Worm (Caenorhabditis elegans) whole organism, young adult: ENCODE results near the gene nos-3.

Source experiments
- B0019.2 ChIP-seq: fragments of 200-800 bp; sonication (Bioruptor generic); conservative IDR thresholded peaks from 2 replicates; pipeline ENCODE4 v1.3.6; 2022; ENCODE audit warnings: missing genetic modification reagents, missing genetic modification characterization, missing compliant biosample characterization
- C17E4.6 ChIP-seq: fragments of 200-800 bp; sonication (Bioruptor generic); IDR thresholded peaks from 2 replicates; pipeline ENCODE4 v1.3.6; 2022; ENCODE audit warnings: missing genetic modification reagents, missing genetic modification characterization, missing compliant biosample characterization
- D2030.7 ChIP-seq: fragments of 200-800 bp; sonication (Bioruptor generic); IDR thresholded peaks from 2 replicates; pipeline ENCODE4 v1.3.6; 2022; ENCODE audit warnings: missing genetic modification reagents, missing genetic modification characterization, missing compliant biosample characterization
- F33H1.4 ChIP-seq: fragments of 200-800 bp; sonication (Bioruptor generic); IDR thresholded peaks from 2 replicates; pipeline ENCODE4 v1.3.6; 2022; ENCODE audit warnings: missing genetic modification reagents, missing genetic modification characterization, missing compliant biosample characterization
- K12H6.12 ChIP-seq: fragments of 200-800 bp; sonication (Bioruptor generic); optimal IDR thresholded peaks from 2 replicates; lab custom pipeline; 2018; ENCODE audit warnings: mild to moderate bottlenecking, missing genetic modification characterization, missing compliant biosample characterization
- Y53F4B.3 ChIP-seq: fragments of 200-800 bp; sonication (Bioruptor generic); IDR thresholded peaks from 2 replicates; pipeline ENCODE4 v1.3.6; 2022; ENCODE audit warnings: missing genetic modification reagents, missing genetic modification characterization, missing compliant biosample characterization
- Y53G8AR.9 ChIP-seq: fragments of 200-800 bp; sonication (Bioruptor generic); conservative IDR thresholded peaks from 2 replicates; pipeline ENCODE4 v1.3.6; 2022; ENCODE audit warnings: missing genetic modification reagents, missing genetic modification characterization, missing compliant biosample characterization
- Y79H2A.3 ChIP-seq: fragments of 200-800 bp; sonication (Bioruptor generic); conservative IDR thresholded peaks from 2 replicates; pipeline ENCODE4 v1.3.6; 2022; ENCODE audit warnings: missing genetic modification reagents, missing genetic modification characterization, missing compliant biosample characterization
- Y95B8A.8 ChIP-seq: fragments of 200-800 bp; sonication (Bioruptor generic); IDR thresholded peaks from 2 replicates; pipeline ENCODE4 v1.3.6; 2022; ENCODE audit warnings: missing genetic modification reagents, missing genetic modification characterization, missing compliant biosample characterization
- ama-1 ChIP-seq, 3 experiments: fragments of 150-350 bp in 1 of 3; sonication (generic microtip) in 2 of 3; optimal IDR thresholded peaks; 2 replicates each; lab custom pipeline; 2014 to 2018; ENCODE audit warnings: missing biosample characterization in 2 of 3, missing genetic modification characterization in 2 of 3, missing genetic modification reagents in 2 of 3
- attf-3 ChIP-seq: fragments of 200-800 bp; sonication (Bioruptor generic); conservative IDR thresholded peaks from 2 replicates; pipeline ENCODE4 v1.3.6; 2022; ENCODE audit warnings: missing genetic modification reagents, missing genetic modification characterization, missing compliant biosample characterization
- cebp-1 ChIP-seq, 2 experiments: fragments of 200-800 bp in 1 of 2; sonication (Bioruptor generic) in 1 of 2; sonication (generic microtip) in 1 of 2; IDR thresholded peaks in 1 of 2; optimal IDR thresholded peaks in 1 of 2; 2 replicates each; pipeline versions ENCODE4 v1.3.6 to Lab custom; 2017 to 2022; ENCODE audit warnings: missing compliant biosample characterization in 2 of 2, missing genetic modification characterization in 2 of 2, mild to moderate bottlenecking in 1 of 2, missing genetic modification reagents in 1 of 2, moderate library complexity in 1 of 2
- ceh-91 ChIP-seq: fragments of 200-800 bp; sonication (Bioruptor generic); IDR thresholded peaks from 2 replicates; pipeline ENCODE4 v1.3.6; 2022; ENCODE audit warnings: missing genetic modification reagents, missing genetic modification characterization, missing compliant biosample characterization
- dox-1 ChIP-seq: fragments of 200-800 bp; sonication (Bioruptor generic); IDR thresholded peaks from 2 replicates; pipeline ENCODE4 v1.3.6; 2022; ENCODE audit warnings: missing genetic modification reagents, missing genetic modification characterization, missing compliant biosample characterization
- dpff-1 ChIP-seq: sonication (generic microtip); optimal IDR thresholded peaks from 2 replicates; lab custom pipeline; 2017; ENCODE audit warnings: mild to moderate bottlenecking, missing genetic modification characterization, missing compliant biosample characterization
- egrh-3 ChIP-seq: fragments of 200-800 bp; sonication (Bioruptor generic); IDR thresholded peaks from 2 replicates; pipeline ENCODE4 v1.3.6; 2022; ENCODE audit warnings: missing genetic modification reagents, missing genetic modification characterization, missing compliant biosample characterization
- ekl-4 ChIP-seq: fragments of 200-800 bp; sonication (Bioruptor generic); IDR thresholded peaks from 2 replicates; pipeline ENCODE4 v1.3.6; 2022; ENCODE audit warnings: missing genetic modification reagents, missing genetic modification characterization, missing compliant biosample characterization
- gei-17 ChIP-seq: fragments of 200-800 bp; sonication (Bioruptor generic); optimal IDR thresholded peaks from 2 replicates; lab custom pipeline; 2018; ENCODE audit warnings: mild to moderate bottlenecking, missing genetic modification characterization, missing compliant biosample characterization
- hlh-12 ChIP-seq: sonication (generic microtip); optimal IDR thresholded peaks from 2 replicates; lab custom pipeline; 2016; ENCODE audit warnings: missing genetic modification characterization, missing compliant biosample characterization
- hmg-1.2 ChIP-seq: fragments of 200-800 bp; sonication (Bioruptor generic); IDR thresholded peaks from 2 replicates; pipeline ENCODE4 v1.3.6; 2022; ENCODE audit warnings: missing genetic modification reagents, missing genetic modification characterization, missing compliant biosample characterization
- hsf-1 ChIP-seq: fragments of 200-800 bp; sonication (Bioruptor generic); IDR thresholded peaks from 2 replicates; pipeline ENCODE4 v1.3.6; 2022; ENCODE audit warnings: missing genetic modification reagents, missing genetic modification characterization, missing compliant biosample characterization
- let-526 ChIP-seq: fragments of 200-800 bp; sonication (Bioruptor generic); IDR thresholded peaks from 2 replicates; pipeline ENCODE4 v1.3.6; 2022; ENCODE audit warnings: missing genetic modification reagents, missing genetic modification characterization, missing compliant biosample characterization
- lin-26 ChIP-seq: fragments of 200-800 bp; sonication (Bioruptor generic); IDR thresholded peaks from 2 replicates; pipeline ENCODE4 v1.3.6; 2022; ENCODE audit warnings: missing genetic modification reagents, missing genetic modification characterization, missing compliant biosample characterization
- lin-54 ChIP-seq: fragments of 200-800 bp; sonication (Bioruptor generic); optimal IDR thresholded peaks from 2 replicates; lab custom pipeline; 2018; ENCODE audit warnings: mild to moderate bottlenecking, missing genetic modification characterization, missing compliant biosample characterization
- lsl-1 ChIP-seq: fragments of 200-800 bp; sonication (Bioruptor generic); optimal IDR thresholded peaks from 2 replicates; lab custom pipeline; 2018; ENCODE audit warnings: mild to moderate bottlenecking, missing genetic modification characterization, moderate library complexity, missing compliant biosample characterization
- madf-3 ChIP-seq: fragments of 200-800 bp; sonication (Bioruptor generic); IDR thresholded peaks from 2 replicates; pipeline ENCODE4 v1.3.6; 2022; ENCODE audit warnings: missing genetic modification reagents, missing genetic modification characterization, missing compliant biosample characterization
- madf-6 ChIP-seq: fragments of 200-800 bp; sonication (Bioruptor generic); IDR thresholded peaks from 2 replicates; pipeline ENCODE4 v1.3.6; 2022; ENCODE audit warnings: missing genetic modification reagents, missing genetic modification characterization, missing compliant biosample characterization
- madf-8 ChIP-seq: fragments of 200-800 bp; sonication (Bioruptor generic); conservative IDR thresholded peaks from 2 replicates; pipeline ENCODE4 v1.3.6; 2022; ENCODE audit warnings: missing genetic modification reagents, missing genetic modification characterization, missing compliant biosample characterization
- mcd-1 ChIP-seq: fragments of 200-800 bp; sonication (Bioruptor generic); IDR thresholded peaks from 2 replicates; pipeline ENCODE4 v1.3.6; 2022; ENCODE audit warnings: missing genetic modification reagents, missing genetic modification characterization, missing compliant biosample characterization
- nhr-80 ChIP-seq: sonication (generic microtip); optimal IDR thresholded peaks from 2 replicates; lab custom pipeline; 2016; ENCODE audit warnings: missing genetic modification characterization, missing compliant biosample characterization
- pbrm-1 ChIP-seq: fragments of 200-800 bp; sonication (Bioruptor generic); IDR thresholded peaks from 2 replicates; pipeline ENCODE4 v1.3.6; 2022; ENCODE audit warnings: missing genetic modification reagents, missing genetic modification characterization, missing compliant biosample characterization
- rcor-1 ChIP-seq: fragments of 200-800 bp; sonication (Bioruptor generic); IDR thresholded peaks from 2 replicates; pipeline ENCODE4 v1.3.6; 2022; ENCODE audit warnings: missing genetic modification reagents, missing genetic modification characterization, missing compliant biosample characterization
- snpc-1.3 ChIP-seq: sonication (generic microtip); optimal IDR thresholded peaks from 2 replicates; lab custom pipeline; 2017; ENCODE audit warnings: missing genetic modification characterization, mild to moderate bottlenecking, missing compliant biosample characterization, antibody characterized with exemption, moderate library complexity, missing genotype, missing genetic modification reagents; ENCODE audit not compliant: insufficient read depth
- snpc-4 ChIP-seq, 5 experiments: fragments of 150-350 bp in 1 of 5; sonication (generic microtip) in 4 of 5; optimal IDR thresholded peaks; 2 replicates each; lab custom pipeline; 2014 to 2018; ENCODE audit warnings: missing genetic modification characterization in 5 of 5, missing biosample characterization in 3 of 5, antibody characterized with exemption in 2 of 5, mild to moderate bottlenecking in 2 of 5, missing compliant biosample characterization in 2 of 5, missing genotype in 2 of 5, moderate library complexity in 2 of 5, missing genetic modification reagents in 1 of 5
- xnd-1 ChIP-seq: sonication (generic microtip); optimal IDR thresholded peaks from 2 replicates; lab custom pipeline; 2016; ENCODE audit warnings: missing genotype, missing genetic modification reagents, missing genetic modification characterization, missing compliant biosample characterization
- ztf-25 ChIP-seq: fragments of 200-800 bp; sonication (Bioruptor generic); IDR thresholded peaks from 2 replicates; pipeline ENCODE4 v1.3.6; 2022; ENCODE audit warnings: missing genetic modification reagents, missing genetic modification characterization, missing compliant biosample characterization
- ztf-28 ChIP-seq: fragments of 200-800 bp; sonication (Bioruptor generic); IDR thresholded peaks from 2 replicates; pipeline ENCODE4 v1.3.6; 2022; ENCODE audit warnings: missing genetic modification reagents, missing genetic modification characterization, missing compliant biosample characterization

nos-3 gene

DNA sequence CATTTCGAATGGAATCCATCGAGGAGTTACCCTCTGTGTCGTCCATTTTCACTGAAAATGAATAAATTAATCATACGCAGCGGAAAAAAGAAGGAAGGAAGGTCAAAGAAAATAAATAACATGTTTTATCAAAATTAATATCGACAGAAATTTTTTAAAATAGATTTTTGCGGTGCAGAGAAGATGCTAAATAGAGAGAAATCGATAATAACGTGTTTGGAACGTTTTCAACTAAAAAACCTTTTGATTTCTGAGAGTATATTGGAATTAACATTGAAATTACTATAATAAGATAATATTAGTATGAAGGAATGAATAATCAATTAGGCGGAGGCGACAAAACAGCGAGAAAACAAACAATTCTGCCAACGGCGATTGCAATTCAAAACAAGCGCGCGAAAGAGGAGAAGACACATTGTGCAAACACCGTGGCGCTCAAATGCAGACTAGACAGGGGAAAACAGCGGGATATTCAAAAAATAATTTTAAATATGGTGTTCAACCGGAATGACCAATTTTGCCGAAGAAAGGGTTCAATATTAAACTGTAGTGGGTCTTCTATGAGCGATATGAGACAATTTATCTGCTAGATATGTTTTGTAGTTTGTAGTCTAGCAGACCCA is 29.6 kb upstream of the nos-3 start, which contains the start of gene wee-1.3 (continued):
- TF ChIP-seq snpc-4 (GFP tag; optimal IDR thresholded peaks at IDR 0.05; lab: Kevin White, UChicago) (no peak), snpc-4 (tag; optimal IDR thresholded peaks at IDR 0.05; lab: Kevin White, UChicago) (peak in 3 of 4 experiments; percentile 8 to 46 (median 45)), K12H6.12 (tag; lab: Kevin White, UChicago) (peak; percentile 17), lin-26 (GFP tag; lab: Robert Waterston, UW) (no peak)

DNA sequence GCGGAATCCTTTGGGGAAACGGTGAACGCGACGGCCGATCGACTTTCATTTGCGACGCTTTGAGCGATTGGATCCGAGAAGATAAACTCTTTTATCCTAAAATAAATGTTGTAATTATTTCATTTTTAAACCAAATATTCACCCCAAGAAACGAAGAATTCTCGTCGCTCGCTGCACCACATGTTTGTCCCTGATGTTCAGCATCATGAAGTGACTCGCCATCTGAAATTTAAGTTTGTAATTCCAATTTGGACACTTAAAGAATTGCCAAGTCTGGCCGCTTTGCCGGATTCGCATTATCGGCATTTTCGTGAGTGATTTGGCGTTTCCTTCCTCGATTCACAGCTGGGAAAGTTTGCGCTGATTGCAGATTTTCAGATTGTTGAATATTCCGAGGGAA is 28.2 kb upstream of the nos-3 start, which contains the start of gene Y53C12A.6:
Y53C12A.6 (minus strand) TSS at position 101 of the 400 bp plus-strand sequence.
- TF ChIP-seq Y79H2A.3 (GFP tag; lab: Robert Waterston, UW) (no peak), Y53F4B.3 (GFP tag; lab: Robert Waterston, UW) (no peak), ekl-4 (no peak), F33H1.4 (GFP tag; lab: Robert Waterston, UW) (no peak), nhr-80 (tag; lab: Kevin White, UChicago) (no peak), cebp-1 (GFP tag; IDR thresholded peaks at IDR 0.05; lab: Robert Waterston, UW) (no peak), cebp-1 (tag; optimal IDR thresholded peaks at IDR 0.05; lab: Kevin White, UChicago) (no peak), rcor-1 (GFP tag; lab: Robert Waterston, UW) (no peak), hlh-12 (tag; lab: Kevin White, UChicago) (no peak), ceh-91 (no peak), dpff-1 (tag; lab: Kevin White, UChicago) (no peak), gei-17 (GFP tag; lab: Kevin White, UChicago) (no peak), ztf-25 (GFP tag; lab: Robert Waterston, UW) (no peak), let-526 (GFP tag; lab: Robert Waterston, UW) (no peak), lsl-1 (GFP tag; lab: Kevin White, UChicago) (no peak), snpc-1.3 (tag; lab: Kevin White, UChicago) (no peak), B0019.2 (GFP tag; lab: Robert Waterston, UW) (no peak), hsf-1 (GFP tag; lab: Robert Waterston, UW) (no peak), ama-1 (optimal IDR thresholded peaks at IDR 0.05; lab: Kevin White, UChicago) (no peak), ama-1 (GFP tag; optimal IDR thresholded peaks at IDR 0.05; lab: Kevin White, UChicago) (no peak), C17E4.6 (GFP tag; lab: Robert Waterston, UW) (no peak), Y95B8A.8 (GFP tag; lab: Robert Waterston, UW) (no peak)

DNA sequence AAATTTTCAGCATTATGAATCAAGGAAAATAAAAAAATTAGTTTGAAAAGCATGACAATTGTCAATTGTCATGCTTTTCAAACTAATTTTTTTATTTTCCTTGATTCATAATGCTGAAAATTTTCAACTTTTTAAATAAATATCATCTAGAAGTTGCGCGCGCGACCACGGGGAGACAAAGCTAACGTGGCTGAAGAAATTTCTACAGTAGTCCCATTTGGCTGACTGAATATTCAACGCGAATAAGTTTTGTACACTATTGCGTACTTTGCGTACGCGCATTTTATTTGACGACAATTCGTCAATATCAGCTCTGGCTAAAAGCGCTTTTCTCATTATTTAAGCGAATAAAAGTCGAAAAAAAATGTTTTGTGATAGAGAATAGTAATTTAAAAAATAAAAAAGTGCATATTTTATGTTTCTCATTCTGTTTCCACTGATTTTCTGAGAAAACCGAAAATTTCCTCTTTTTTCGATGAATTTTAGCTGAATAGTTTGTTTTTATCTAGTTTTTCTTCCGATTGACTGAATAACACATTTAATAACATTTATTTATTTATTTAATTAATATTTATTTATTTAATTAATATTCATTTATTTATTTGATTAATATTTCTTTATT is 27.4 kb upstream of the nos-3 start, which contains the start of gene Y53C12A.11:
Y53C12A.11 (minus strand) TSS at position 68 of the 622 bp plus-strand sequence.
- TF ChIP-seq madf-6 (GFP tag; lab: Robert Waterston, UW) = peak; percentile 92
- TF ChIP-seq hmg-1.2 (GFP tag; lab: Robert Waterston, UW) = peak; percentile 96
- peak; percentile 85 for TF ChIP-seq dox-1
- TF ChIP-seq madf-8 (GFP tag; lab: Robert Waterston, UW) = peak; percentile 87
- peak; percentile 79 for TF ChIP-seq mcd-1
- peak; percentile 82 for TF ChIP-seq attf-3
- 0 out of 2 replicates have a peak, but pooled peaks have one; percentile 34 for TF ChIP-seq Y95B8A.8 (GFP tag; lab: Robert Waterston, UW)
- TF ChIP-seq hsf-1 (GFP tag; lab: Robert Waterston, UW) = 0 out of 2 replicates have a peak, but pooled peaks have one; percentile 32
- peak; percentile 26 for TF ChIP-seq xnd-1 (tag; lab: Kevin White, UChicago)
- peak; percentile 60; the same call in 1 of the 2 replicates for TF ChIP-seq B0019.2 (GFP tag; lab: Robert Waterston, UW)
- TF ChIP-seq D2030.7 = peak; percentile 90
- peak; percentile 88; the same call in 1 of the 2 replicates for TF ChIP-seq madf-3 (GFP tag; lab: Robert Waterston, UW)
- TF ChIP-seq ztf-28 (GFP tag; lab: Robert Waterston, UW) = peak; percentile 67; the same call in 1 of the 2 replicates
- TF ChIP-seq rcor-1 (GFP tag; lab: Robert Waterston, UW) = peak; percentile 75
- peak; percentile 75; the same call in 1 of the 2 replicates for TF ChIP-seq C17E4.6 (GFP tag; lab: Robert Waterston, UW)
- peak; percentile 90 for TF ChIP-seq ceh-91
- 0 out of 2 replicates have a peak, but pooled peaks have one; percentile 12 for TF ChIP-seq egrh-3 (GFP tag; lab: Robert Waterston, UW)
- peak; percentile 63; the same call in 1 of the 2 replicates for TF ChIP-seq pbrm-1 (GFP tag; lab: Robert Waterston, UW)
- TF ChIP-seq Y53G8AR.9 (GFP tag; lab: Robert Waterston, UW) = 0 out of 2 replicates have a peak, but pooled peaks have one; percentile 54
- TF ChIP-seq lin-54 (GFP tag; lab: Kevin White, UChicago) = peak; percentile 23
- TF ChIP-seq F33H1.4 (GFP tag; lab: Robert Waterston, UW) = peak; percentile 84
